Worm (Caenorhabditis elegans): ENCODE results near the gene T28A11.19.

DNA sequence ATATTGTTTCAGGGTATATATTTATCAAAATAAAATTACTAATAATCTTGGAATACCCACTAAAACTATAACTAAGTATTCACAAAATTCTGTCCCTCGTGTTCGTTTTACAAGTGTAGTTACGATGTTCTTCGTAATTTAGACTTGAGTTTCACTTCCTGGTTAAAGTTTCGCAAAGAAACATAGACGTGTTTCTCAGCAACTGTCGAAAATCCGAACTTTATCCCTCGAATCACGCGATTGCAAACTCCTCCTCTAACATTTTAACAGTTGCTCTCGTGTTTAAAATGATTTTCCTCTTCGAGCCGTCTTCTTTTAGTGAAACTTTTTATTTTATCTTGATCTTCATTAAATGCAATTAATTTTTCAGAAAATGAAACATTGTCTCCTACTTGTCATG is 10.7 kb upstream of the T28A11.19 start, which contains the start of gene T28A11.2:
- TF ChIP-seq arid-1 (GFP tag; conservative IDR thresholded peaks at IDR 0.05): no peak
- no peak for TF ChIP-seq zfp-2 (tag; optimal IDR thresholded peaks at IDR 0.05)
- TF ChIP-seq fos-1 (tag; optimal IDR thresholded peaks at IDR 0.05): no peak
- no peak for TF ChIP-seq lin-38 (GFP tag; IDR thresholded peaks at IDR 0.05)
- TF ChIP-seq dpl-1 (GFP tag; optimal IDR thresholded peaks at IDR 0.05): no peak
- TF ChIP-seq nhr-6 (tag; optimal IDR thresholded peaks at IDR 0.05): no peak
- no peak for TF ChIP-seq nhr-76 (tag; optimal IDR thresholded peaks at IDR 0.05)
- no peak for TF ChIP-seq nhr-77 (tag; optimal IDR thresholded peaks at IDR 0.05)

Data from whole organism, L4 larva.